Fruit fly (Drosophila melanogaster): ENCODE data around the gene CG11403.

Gene CG11403

DNA sequence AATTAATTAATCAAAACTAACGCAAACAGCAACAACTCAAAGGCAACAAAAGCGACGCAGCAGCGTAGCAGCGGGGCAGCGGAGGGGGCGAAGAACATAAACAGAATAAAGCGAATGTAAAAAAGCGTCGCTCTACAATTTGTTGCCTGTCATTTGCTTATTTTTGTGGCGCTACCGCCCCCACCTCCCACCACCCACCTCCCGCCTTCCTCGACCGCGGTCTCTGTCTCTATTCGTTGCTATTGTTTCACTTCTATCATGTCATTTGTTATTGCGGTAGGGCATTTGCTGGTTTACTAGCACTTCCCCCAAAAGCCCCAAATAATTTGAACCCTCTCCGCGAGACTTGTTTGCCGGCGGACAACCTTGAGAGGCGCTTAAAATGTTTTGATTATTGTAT is 45.6 kb upstream of the CG11403 start:
- TF ChIP-seq dsx (GFP tag; optimal IDR thresholded peaks at IDR 0.05; ENCODE audit: poor library complexity, severe bottlenecking) (no peak), acj6 (GFP tag; optimal IDR thresholded peaks at IDR 0.05) (no peak), CG3032 (tag; optimal IDR thresholded peaks at IDR 0.05) (no peak), salr (GFP tag; optimal IDR thresholded peaks at IDR 0.05) (no peak), CG1621 (tag; optimal IDR thresholded peaks at IDR 0.05) (no peak), ss (GFP tag; optimal IDR thresholded peaks at IDR 0.05) (no peak), Gug (GFP tag; IDR thresholded peaks at IDR 0.05) (no peak), CG34406 (GFP tag; optimal IDR thresholded peaks at IDR 0.05) (no peak), fd59A (GFP tag; optimal IDR thresholded peaks at IDR 0.05) (no peak), lz (GFP tag; optimal IDR thresholded peaks at IDR 0.05) (no peak), CG11902 (GFP tag; optimal IDR thresholded peaks at IDR 0.05) (no peak)

dm6 chrX:1284238-1284637 is 44.6 kb upstream of the CG11403 start:
- TF ChIP-seq CG34406 (GFP tag; optimal IDR thresholded peaks at IDR 0.05) (no peak), fkh (GFP tag; optimal IDR thresholded peaks at IDR 0.05) (peak; percentile 35)

DNA sequence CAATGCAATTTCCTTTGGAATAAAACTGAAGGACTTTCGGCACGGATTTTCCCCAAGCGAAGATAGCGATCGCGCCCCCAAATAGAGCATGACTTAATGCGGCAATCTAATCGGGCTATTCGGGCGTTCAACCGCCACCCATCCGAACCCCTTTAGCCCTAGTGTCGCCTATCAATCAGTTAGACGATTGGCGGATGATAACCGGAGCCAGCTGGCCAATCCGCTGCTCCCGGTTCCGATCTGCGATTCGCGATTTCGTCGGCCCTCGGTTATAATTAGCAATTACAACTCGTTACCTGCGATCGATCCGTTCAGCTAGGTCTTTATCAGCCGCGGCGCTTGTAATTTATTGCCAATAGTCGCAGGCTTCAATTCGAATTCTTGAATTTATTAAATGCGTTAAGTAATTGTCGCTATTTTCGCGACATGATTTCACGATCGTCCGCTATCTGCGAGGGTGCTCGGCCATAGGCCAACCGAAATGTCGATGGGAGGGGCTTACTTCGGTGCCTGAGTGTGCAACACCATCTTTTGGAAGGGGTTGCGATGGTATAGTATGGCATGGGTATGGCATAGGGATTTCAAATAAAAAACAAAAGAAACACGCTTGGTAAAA is 43.4 kb upstream of the CG11403 start:
- TF ChIP-seq Gug (GFP tag; IDR thresholded peaks at IDR 0.05) (no peak), vri (GFP tag; optimal IDR thresholded peaks at IDR 0.05) (peak; percentile 16), net (GFP tag; optimal IDR thresholded peaks at IDR 0.05) (no peak), svp (GFP tag) (peak; percentile 44), Lpt (GFP tag; optimal IDR thresholded peaks at IDR 0.05) (no peak), fd85E (GFP tag; optimal IDR thresholded peaks at IDR 0.05) (no peak), Blimp-1 (GFP tag; optimal IDR thresholded peaks at IDR 0.05) (no peak)

dm6 chrX:1282433-1282832 is 42.7 kb upstream of the CG11403 start:
- no peak for TF ChIP-seq CG6808 (GFP tag; optimal IDR thresholded peaks at IDR 0.05)
- TF ChIP-seq svp (GFP tag) = peak; percentile 90

DNA sequence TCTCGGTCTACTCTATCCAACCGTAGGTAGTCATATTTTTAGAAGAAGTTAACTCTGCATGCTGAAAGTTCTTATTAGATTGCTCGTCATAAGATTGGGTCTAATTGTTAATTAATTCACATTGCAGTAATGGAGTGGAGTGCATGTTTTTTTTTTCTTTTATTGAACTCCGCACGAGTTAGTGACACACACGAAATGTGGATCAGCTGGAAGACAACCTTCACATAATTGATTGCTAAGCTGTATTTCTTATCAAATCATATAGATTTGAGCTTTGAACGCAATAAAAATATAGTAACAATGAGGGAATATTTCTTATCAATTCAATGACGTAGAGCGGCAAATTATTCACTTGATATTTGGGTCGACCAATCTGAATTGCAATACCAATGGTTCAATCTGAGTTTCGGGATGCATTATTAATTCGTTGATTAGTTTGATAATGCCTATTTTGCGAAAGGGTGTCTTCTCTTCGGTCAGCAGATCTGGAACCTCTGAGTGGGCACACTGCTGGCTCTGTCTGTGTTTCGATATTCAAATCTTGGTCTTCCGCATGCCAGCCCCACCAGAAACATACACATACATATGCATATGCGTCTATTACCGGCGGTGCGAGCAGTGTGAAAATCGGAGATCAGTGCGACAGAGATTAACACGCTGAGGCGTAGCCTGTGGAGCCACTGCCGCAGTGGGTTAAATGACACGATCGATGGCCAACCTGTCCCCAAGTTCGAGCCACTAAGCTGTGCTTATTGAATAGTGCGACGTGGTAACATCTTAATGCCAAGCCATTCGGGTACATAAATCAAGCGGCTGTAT is 39.4 kb upstream of the CG11403 start:
- no peak for TF ChIP-seq fkh (GFP tag; optimal IDR thresholded peaks at IDR 0.05)
- TF ChIP-seq Eip78C (GFP tag) = peak; percentile 19
- peak; percentile 60 for TF ChIP-seq svp (GFP tag)
- TF ChIP-seq CG32006 (GFP tag; optimal IDR thresholded peaks at IDR 0.05) = peak; percentile 16

- TF ChIP-seq svp (GFP tag) = peak; percentile 78
- TF ChIP-seq vri (GFP tag; optimal IDR thresholded peaks at IDR 0.05) = peak; percentile 29
- TF ChIP-seq fkh (GFP tag; optimal IDR thresholded peaks at IDR 0.05) = no peak
- no peak for TF ChIP-seq esn (GFP tag; optimal IDR thresholded peaks at IDR 0.05)
- no peak for TF ChIP-seq Sox102F (GFP tag; optimal IDR thresholded peaks at IDR 0.05)
- no peak for TF ChIP-seq fd59A (GFP tag; optimal IDR thresholded peaks at IDR 0.05)
- TF ChIP-seq Met (GFP tag; optimal IDR thresholded peaks at IDR 0.05) = no peak
- no peak for TF ChIP-seq CG11762 (GFP tag; optimal IDR thresholded peaks at IDR 0.05; ENCODE audit: insufficient read depth)
Measured at dm6 chrX:1277528-1277883, 37.8 kb upstream of the CG11403 start.

- peak; percentile 96 for TF ChIP-seq CG6792 (GFP tag; optimal IDR thresholded peaks at IDR 0.05)
- peak; percentile 96 for TF ChIP-seq OdsH (GFP tag; optimal IDR thresholded peaks at IDR 0.05)
- TF ChIP-seq CG4318 (GFP tag; optimal IDR thresholded peaks at IDR 0.05) = peak; percentile 97
- peak; percentile 97 for TF ChIP-seq CG7368 (GFP tag; optimal IDR thresholded peaks at IDR 0.05)
- peak; percentile 93 for TF ChIP-seq CG8319 (GFP tag; optimal IDR thresholded peaks at IDR 0.05)
- peak; percentile 97 for TF ChIP-seq CG11294 (GFP tag; IDR thresholded peaks at IDR 0.05)
- peak; percentile 83 for TF ChIP-seq CG3032 (tag; optimal IDR thresholded peaks at IDR 0.05)
- TF ChIP-seq Lpt (GFP tag; optimal IDR thresholded peaks at IDR 0.05) = peak; percentile 96
- peak; percentile 97 for TF ChIP-seq Gug (GFP tag; IDR thresholded peaks at IDR 0.05)
- TF ChIP-seq pdm3 (GFP tag; optimal IDR thresholded peaks at IDR 0.05) = peak; percentile 96
- TF ChIP-seq fd85E (GFP tag; optimal IDR thresholded peaks at IDR 0.05) = peak; percentile 73
- TF ChIP-seq Eip93F (GFP tag; optimal IDR thresholded peaks at IDR 0.05) = peak; percentile 59
- peak; percentile 91 for TF ChIP-seq CG11762 (GFP tag; optimal IDR thresholded peaks at IDR 0.05; ENCODE audit: insufficient read depth)
- TF ChIP-seq fd59A (GFP tag; optimal IDR thresholded peaks at IDR 0.05) = peak; percentile 86
- peak; percentile 9 for TF ChIP-seq fkh (GFP tag; optimal IDR thresholded peaks at IDR 0.05)
- peak; percentile 94 for TF ChIP-seq cyc (GFP tag; optimal IDR thresholded peaks at IDR 0.05)
- TF ChIP-seq CG8632 (GFP tag; optimal IDR thresholded peaks at IDR 0.05) = peak; percentile 94
Measured at dm6 chrX:1276757-1277527, 37.3 kb upstream of the CG11403 start.
